Fruit fly (Drosophila melanogaster) whole organism, embryonic: ENCODE results near the gene CG10845.

ENCODE experiments used
- BEAF-32 ChIP-seq: fragments of 200-800 bp; sonication (Bioruptor generic); optimal IDR thresholded peaks from 3 replicates; lab custom pipeline; 2017; ENCODE audit warnings: missing biosample characterization, missing genetic modification characterization, mild to moderate bottlenecking, moderate library complexity, missing genetic modification reagents
- CG10267 ChIP-seq: fragments of 200-800 bp; sonication (Bioruptor generic); optimal IDR thresholded peaks from 2 replicates; lab custom pipeline; 2018; ENCODE audit warnings: missing biosample characterization, mild to moderate bottlenecking, missing genetic modification characterization, moderate library complexity
- CG12942 ChIP-seq: fragments of 200-800 bp; sonication (Bioruptor generic); optimal IDR thresholded peaks from 3 replicates; lab custom pipeline; 2016; ENCODE audit warnings: missing biosample characterization, missing genetic modification characterization
- CG14014 ChIP-seq: fragments of 200-800 bp; sonication (Bioruptor generic); IDR thresholded peaks from 2 replicates; pipeline ENCODE4 v1.3.6; 2022; ENCODE audit warnings: missing biosample characterization, missing genetic modification characterization
- CG17385 ChIP-seq: fragments of 200-800 bp; sonication (Bioruptor generic); optimal IDR thresholded peaks from 3 replicates; lab custom pipeline; 2018; ENCODE audit warnings: missing biosample characterization, mild to moderate bottlenecking, missing genetic modification characterization
- CG2116 ChIP-seq: fragments of 200-800 bp; sonication (Bioruptor generic); optimal IDR thresholded peaks from 3 replicates; lab custom pipeline; 2018; ENCODE audit warnings: missing biosample characterization, mild to moderate bottlenecking, missing genetic modification characterization
- CG2678 ChIP-seq: fragments of 200-800 bp; sonication (Bioruptor generic); optimal IDR thresholded peaks from 3 replicates; lab custom pipeline; 2019; ENCODE audit warnings: missing biosample characterization, mild to moderate bottlenecking, missing genetic modification characterization, moderate library complexity
- CG30403 ChIP-seq: fragments of 200-800 bp; sonication (Bioruptor generic); optimal IDR thresholded peaks from 3 replicates; lab custom pipeline; 2016; ENCODE audit warnings: missing biosample characterization, missing genetic modification characterization
- CG3995 ChIP-seq: fragments of 200-800 bp; sonication (Bioruptor generic); optimal IDR thresholded peaks from 3 replicates; lab custom pipeline; 2016; ENCODE audit warnings: missing biosample characterization, missing genetic modification characterization
- CG4854 ChIP-seq: fragments of 200-800 bp; sonication (Bioruptor generic); optimal IDR thresholded peaks from 2 replicates; lab custom pipeline; 2016; ENCODE audit warnings: missing biosample characterization, missing genetic modification characterization, inconsistent platforms
- CG9797 ChIP-seq: fragments of 200-800 bp; sonication (Bioruptor generic); optimal IDR thresholded peaks from 3 replicates; lab custom pipeline; 2018; ENCODE audit warnings: missing biosample characterization, mild to moderate bottlenecking, missing genetic modification characterization
- CrebB ChIP-seq: fragments of 200-800 bp; sonication (Bioruptor generic); optimal IDR thresholded peaks from 3 replicates; lab custom pipeline; 2018; ENCODE audit warnings: missing biosample characterization, mild to moderate bottlenecking, missing genetic modification characterization
- Dref ChIP-seq: fragments of 200-800 bp; sonication (Bioruptor generic); IDR thresholded peaks from 2 replicates; pipeline ENCODE4 v1.3.6; 2022; ENCODE audit warnings: missing biosample characterization, missing genetic modification characterization
- E2f2 ChIP-seq: fragments of 200-800 bp; sonication (Bioruptor generic); IDR thresholded peaks from 2 replicates; pipeline ENCODE4 v1.3.6; 2022; ENCODE audit warnings: missing biosample characterization, missing genetic modification characterization
- Hr78 ChIP-seq, 2 experiments: fragments of 200-800 bp in 1 of 2; fragments of >200 bp in 1 of 2; sonication (Bioruptor generic) in 1 of 2; optimal IDR thresholded peaks; 2 replicates each; lab custom pipeline; 2017 to 2019; ENCODE audit warnings: missing biosample characterization in 2 of 2, missing genetic modification characterization in 2 of 2, mild to moderate bottlenecking in 1 of 2, moderate library complexity in 1 of 2
- Lim3 ChIP-seq: fragments of 200-800 bp; sonication (Bioruptor generic); IDR thresholded peaks from 2 replicates; pipeline ENCODE4 v1.3.6; 2022; ENCODE audit warnings: missing biosample characterization, missing genetic modification characterization
- MBD-R2 ChIP-seq: fragments of 200-800 bp; sonication (Bioruptor generic); IDR thresholded peaks from 2 replicates; pipeline ENCODE4 v1.3.6; 2022; ENCODE audit warnings: missing biosample characterization, missing genetic modification characterization
- Side ChIP-seq: fragments of 200-800 bp; sonication (Bioruptor generic); optimal IDR thresholded peaks from 2 replicates; lab custom pipeline; 2016; ENCODE audit warnings: missing biosample characterization, missing genetic modification characterization
- Sry-δ ChIP-seq: fragments of 200-800 bp; sonication (Bioruptor generic); optimal IDR thresholded peaks from 2 replicates; lab custom pipeline; 2016; ENCODE audit warnings: missing biosample characterization, missing genetic modification characterization
- Xrp1 ChIP-seq: fragments of 200-800 bp; sonication (Bioruptor generic); IDR thresholded peaks from 2 replicates; pipeline ENCODE4 v1.3.6; 2022; ENCODE audit warnings: missing biosample characterization, missing genetic modification characterization
- amos ChIP-seq: fragments of 200-800 bp; sonication (Bioruptor generic); IDR thresholded peaks from 2 replicates; pipeline ENCODE4 v1.3.6; 2022; ENCODE audit warnings: missing biosample characterization, missing genetic modification characterization; ENCODE audit not compliant: partially characterized antibody
- chinmo ChIP-seq: fragments of 200-800 bp; sonication (Bioruptor generic); IDR thresholded peaks from 4 replicates; pipeline ENCODE4 v1.3.6; 2022; ENCODE audit warnings: missing biosample characterization, missing genetic modification characterization; ENCODE audit not compliant: partially characterized antibody
- crc ChIP-seq: fragments of 200-800 bp; sonication (Bioruptor generic); optimal IDR thresholded peaks from 2 replicates; lab custom pipeline; 2016; ENCODE audit warnings: missing biosample characterization, missing genetic modification characterization
- gfzf ChIP-seq: fragments of 200-800 bp; sonication (Bioruptor generic); optimal IDR thresholded peaks from 2 replicates; lab custom pipeline; 2016; ENCODE audit warnings: missing biosample characterization, mild to moderate bottlenecking, missing genetic modification characterization, moderate library complexity
- gsb ChIP-seq: fragments of 200-800 bp; sonication (Bioruptor generic); IDR thresholded peaks from 2 replicates; pipeline ENCODE4 v1.3.6; 2022; ENCODE audit warnings: missing biosample characterization, missing genetic modification characterization
- gt ChIP-seq: fragments of 200-800 bp; sonication (Bioruptor generic); IDR thresholded peaks from 2 replicates; pipeline ENCODE4 v1.3.6; 2022; ENCODE audit warnings: missing biosample characterization, missing genetic modification characterization
- hth ChIP-seq: fragments of >200 bp; optimal IDR thresholded peaks from 2 replicates; lab custom pipeline; 2017; ENCODE audit warnings: inconsistent platforms
- inv ChIP-seq: fragments of 200-800 bp; sonication (Bioruptor generic); IDR thresholded peaks from 2 replicates; pipeline ENCODE4 v1.3.6; 2022; ENCODE audit warnings: missing biosample characterization, missing genetic modification characterization; ENCODE audit not compliant: partially characterized antibody
- jumu ChIP-seq: fragments of 200-800 bp; sonication (Bioruptor generic); optimal IDR thresholded peaks from 3 replicates; lab custom pipeline; 2016; ENCODE audit warnings: missing biosample characterization, missing genetic modification characterization
- lilli ChIP-seq: fragments of 200-800 bp; sonication (Bioruptor generic); optimal IDR thresholded peaks from 3 replicates; lab custom pipeline; 2016; ENCODE audit warnings: missing biosample characterization, missing genetic modification characterization
- onecut ChIP-seq: fragments of 200-800 bp; sonication (Bioruptor generic); IDR thresholded peaks from 2 replicates; pipeline ENCODE4 v1.3.6; 2022; ENCODE audit warnings: missing biosample characterization, missing genetic modification characterization
- pita ChIP-seq: fragments of 200-800 bp; sonication (Bioruptor generic); optimal IDR thresholded peaks from 2 replicates; lab custom pipeline; 2017; ENCODE audit warnings: missing biosample characterization, mild to moderate bottlenecking, missing genetic modification characterization
- pzg ChIP-seq: fragments of 200-800 bp; sonication (Bioruptor generic); optimal IDR thresholded peaks from 3 replicates; lab custom pipeline; 2018; ENCODE audit warnings: missing biosample characterization, mild to moderate bottlenecking, missing genetic modification characterization, moderate library complexity
- slbo ChIP-seq: fragments of 200-800 bp; sonication (Bioruptor generic); IDR thresholded peaks from 2 replicates; pipeline ENCODE4 v1.3.6; 2022; ENCODE audit warnings: missing biosample characterization, missing genetic modification characterization
- stwl ChIP-seq: fragments of 200-800 bp; sonication (Bioruptor generic); optimal IDR thresholded peaks from 3 replicates; lab custom pipeline; 2018; ENCODE audit warnings: missing biosample characterization, mild to moderate bottlenecking, missing genetic modification characterization, moderate library complexity
- toy ChIP-seq: fragments of 200-800 bp; sonication (Bioruptor generic); IDR thresholded peaks from 2 replicates; pipeline ENCODE4 v1.3.6; 2022; ENCODE audit warnings: missing biosample characterization, missing genetic modification characterization
- twi ChIP-seq: fragments of 200-800 bp; optimal IDR thresholded peaks from 2 replicates; lab custom pipeline; 2019; ENCODE audit warnings: missing biosample characterization, mild to moderate bottlenecking, missing genetic modification characterization, moderate library complexity
- unc-4 ChIP-seq: fragments of 200-800 bp; sonication (Bioruptor generic); IDR thresholded peaks from 2 replicates; pipeline ENCODE4 v1.3.6; 2022; ENCODE audit warnings: missing biosample characterization, missing genetic modification characterization; ENCODE audit not compliant: partially characterized antibody
- usp ChIP-seq: fragments of >200 bp; optimal IDR thresholded peaks from 2 replicates; lab custom pipeline; 2017; ENCODE audit warnings: missing biosample characterization, missing genetic modification characterization
- wor ChIP-seq: fragments of 200-800 bp; sonication (Bioruptor generic); IDR thresholded peaks from 2 replicates; pipeline ENCODE4 v1.3.6; 2022; ENCODE audit warnings: missing biosample characterization, missing genetic modification characterization

The CG10845 gene

DNA sequence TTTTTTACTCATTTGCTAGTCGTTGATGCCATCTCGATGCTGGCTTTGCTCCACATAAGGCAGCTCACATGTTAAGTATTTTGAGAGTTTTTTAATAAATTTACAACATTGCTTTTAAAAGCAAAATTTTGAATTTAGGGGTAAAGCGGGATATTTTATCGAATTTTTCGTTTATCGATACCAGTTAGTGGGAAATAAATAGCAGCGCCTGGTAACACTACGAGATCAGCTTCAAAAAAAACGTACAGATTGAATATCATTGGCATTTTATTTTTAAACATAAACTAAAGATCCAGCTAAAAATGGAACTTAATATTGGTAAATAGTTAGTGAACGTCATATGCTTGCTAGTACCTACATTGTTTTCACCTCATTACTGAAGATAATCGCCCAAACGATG, 21.4 kb downstream of the CG10845 start, which contains the start of gene Mink (continued):
- peak; percentile 22; the same call in 1 of the 2 replicates for TF ChIP-seq MBD-R2
- TF ChIP-seq CG2116 (GFP tag; lab: Kevin White, UChicago), result peak; percentile 48
- peak; percentile 47 for TF ChIP-seq CG9797
- no peak for TF ChIP-seq inv (GFP tag; lab: Robert Waterston, UW)
- TF ChIP-seq pzg (GFP tag; lab: Kevin White, UChicago), result peak; percentile 40
- peak; percentile 31; the same call in 1 of the 2 replicates for TF ChIP-seq amos (GFP tag; lab: Robert Waterston, UW)
- TF ChIP-seq slbo (GFP tag; lab: Robert Waterston, UW), result no peak
- TF ChIP-seq gt (GFP tag; lab: Robert Waterston, UW), result no peak
- TF ChIP-seq CG12942, result no peak
- no peak for TF ChIP-seq CG17385 (GFP tag; lab: Kevin White, UChicago)
- TF ChIP-seq Dref (GFP tag; lab: Robert Waterston, UW), result peak; percentile 73
- peak; percentile 8 for TF ChIP-seq CG10267 (tag; lab: Kevin White, UChicago)
- peak; percentile 93 for TF ChIP-seq E2f2 (GFP tag; lab: Robert Waterston, UW)
- peak; percentile 26 for TF ChIP-seq Sry-δ (GFP tag; lab: Kevin White, UChicago)
- peak; percentile 31; the same call in 1 of the 2 replicates for TF ChIP-seq unc-4
- peak; percentile 46 for TF ChIP-seq BEAF-32 (GFP tag; lab: Kevin White, UChicago)
- TF ChIP-seq pita, result no peak
- no peak for TF ChIP-seq twi (tag; lab: Kevin White, UChicago)
- no peak for TF ChIP-seq CG2678
- TF ChIP-seq toy (GFP tag; lab: Robert Waterston, UW), result no peak
- TF ChIP-seq usp (GFP tag; lab: Kevin White, UChicago), result no peak
- no peak for TF ChIP-seq onecut (GFP tag; lab: Robert Waterston, UW)
- TF ChIP-seq chinmo (GFP tag; lab: Robert Waterston, UW), result no peak
- TF ChIP-seq stwl, result peak; percentile 47

DNA sequence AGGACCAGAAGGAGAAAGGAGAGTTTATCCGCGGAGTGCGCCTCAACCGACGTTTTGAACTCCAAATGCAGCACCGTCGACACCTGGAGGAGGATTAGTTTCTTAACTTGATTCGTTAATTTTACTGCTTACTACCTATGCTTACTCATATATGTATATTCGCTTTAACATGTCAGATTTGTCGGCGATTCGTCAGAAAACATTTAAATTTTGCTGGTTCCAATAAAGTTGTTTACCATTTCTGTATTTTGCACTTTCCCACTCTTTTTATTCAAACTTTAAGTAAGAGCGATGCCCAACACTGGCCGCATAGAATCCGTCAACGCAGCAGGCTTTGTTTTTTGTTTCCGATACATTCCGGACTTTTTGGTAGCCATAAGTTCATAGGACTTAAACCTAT, 24.0 kb downstream of the CG10845 start, which contains the start of gene Trf4-2:
Trf4-2 (plus strand) TSS at position 301 of the 400 bp plus-strand sequence.
- no peak for TF ChIP-seq crc (GFP tag; lab: Kevin White, UChicago)
- TF ChIP-seq jumu (GFP tag; lab: Kevin White, UChicago), result no peak
- no peak for TF ChIP-seq CG4854 (GFP tag; lab: Kevin White, UChicago)
- TF ChIP-seq CG14014, result no peak
- no peak for TF ChIP-seq CG30403
- TF ChIP-seq gfzf (GFP tag; lab: Kevin White, UChicago), result peak; percentile 6
- no peak for TF ChIP-seq Lim3
- TF ChIP-seq stwl, result peak; percentile 67
- TF ChIP-seq CG10267 (tag; lab: Kevin White, UChicago), result peak; percentile 13
- no peak for TF ChIP-seq CrebB (tag; lab: Kevin White, UChicago)
- TF ChIP-seq gsb (GFP tag; lab: Robert Waterston, UW), result no peak
- no peak for TF ChIP-seq wor (GFP tag; lab: Robert Waterston, UW)
- TF ChIP-seq Side (GFP tag; lab: Kevin White, UChicago), result no peak
- TF ChIP-seq Hr78 (GFP tag; optimal IDR thresholded peaks at IDR 0.05; lab: Kevin White, UChicago), result no peak
- TF ChIP-seq lilli (GFP tag; lab: Kevin White, UChicago), result no peak
- TF ChIP-seq CG3995, result no peak
- TF ChIP-seq Xrp1 (GFP tag; lab: Robert Waterston, UW), result no peak
- TF ChIP-seq hth, result no peak
